Worm (Caenorhabditis elegans): ENCODE results near the gene efhc-1.

DNA sequence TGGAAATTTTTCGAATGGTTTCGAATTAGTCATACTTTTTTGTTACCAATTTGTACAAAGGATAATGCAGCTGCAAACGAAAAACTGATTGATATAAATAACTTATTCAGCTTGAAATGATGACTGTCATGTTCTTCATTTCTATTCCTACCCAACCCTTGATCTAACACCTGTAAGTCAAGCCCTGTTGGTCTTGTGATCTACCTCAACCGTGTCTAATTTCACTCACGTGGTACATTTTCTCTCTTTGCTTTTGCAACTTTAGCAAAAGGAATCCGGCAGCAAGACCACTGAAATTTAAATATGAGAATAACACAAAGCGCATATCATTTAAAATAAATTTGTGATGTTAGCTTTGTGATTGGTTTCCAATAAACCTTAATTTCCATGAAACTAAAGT, 45.9 kb downstream of the efhc-1 start:
- TF ChIP-seq ztf-4 (tag; optimal IDR thresholded peaks at IDR 0.05) (no peak), mdl-1 (tag; optimal IDR thresholded peaks at IDR 0.05) (no peak), ceh-82 (tag; optimal IDR thresholded peaks at IDR 0.05) (no peak), lin-39 (tag; optimal IDR thresholded peaks at IDR 0.05) (no peak), fos-1 (tag; optimal IDR thresholded peaks at IDR 0.05) (no peak), unc-62 (GFP tag; optimal IDR thresholded peaks at IDR 0.05) (no peak), nhr-12 (tag; optimal IDR thresholded peaks at IDR 0.05) (no peak), nhr-11 (tag; optimal IDR thresholded peaks at IDR 0.05) (no peak)

Measured in whole organism, L2 larva.